Worm (Caenorhabditis elegans): Measurements from ENCODE around the gene C01G12.13.

- TF ChIP-seq ama-1 (optimal IDR thresholded peaks at IDR 0.05) = no peak
- TF ChIP-seq tbx-2 (tag; optimal IDR thresholded peaks at IDR 0.05) = no peak
- TF ChIP-seq npax-4 (tag; optimal IDR thresholded peaks at IDR 0.05) = no peak
- TF ChIP-seq eyg-1 (tag; optimal IDR thresholded peaks at IDR 0.05) = no peak
- no peak for TF ChIP-seq odd-2 (tag; optimal IDR thresholded peaks at IDR 0.05)
- TF ChIP-seq madf-2 (tag; optimal IDR thresholded peaks at IDR 0.05) = no peak
- no peak for TF ChIP-seq lin-11 (tag; optimal IDR thresholded peaks at IDR 0.05)
- no peak for TF ChIP-seq ttx-3 (tag; optimal IDR thresholded peaks at IDR 0.05)
- TF ChIP-seq ets-4 (tag; optimal IDR thresholded peaks at IDR 0.05) = no peak
- no peak for TF ChIP-seq K09A11.1 (tag; optimal IDR thresholded peaks at IDR 0.05; ENCODE audit: insufficient read depth)
- TF ChIP-seq pqm-1 (tag; optimal IDR thresholded peaks at IDR 0.05) = no peak
Observed at ce11 chrII:14588162-14588561, 11.6 kb downstream of the C01G12.13 start, which contains the start of gene nspb-10.

Measured in whole organism, late embryonic.